ENCODE assay signal across 4 fruit fly cellular contexts in genomic region chrX:7285995-7286985, dm6.
TF ChIP-seq lines count a peak whose summit lies in the region.

Gene CG2059, plus strand, starts transcription at chrX:7286358.

TF ChIP-seq in whole organism, adult, 20 proteins besides CTCF, POLR2A, EP300 and RAD21 (continued from another document):
- TF ChIP-seq tj (GFP tag; optimal IDR thresholded peaks at IDR 0.05; lab: Kevin White, UChicago) = peak; percentile 4
- TF ChIP-seq Crg-1 (GFP tag; optimal IDR thresholded peaks at IDR 0.05; lab: Kevin White, UChicago) = no peak

TF ChIP-seq in whole organism, embryonic, 481 proteins besides CTCF, POLR2A, EP300 and RAD21 (continued from another document and continues in another):
- peak; percentile 39 for TF ChIP-seq CG12942 (GFP tag; optimal IDR thresholded peaks at IDR 0.05; lab: Kevin White, UChicago)
- TF ChIP-seq CG12391 (tag; optimal IDR thresholded peaks at IDR 0.05; lab: Kevin White, UChicago) = peak; percentile 52
- TF ChIP-seq CG8089 (GFP tag; optimal IDR thresholded peaks at IDR 0.05; lab: Kevin White, UChicago) = peak; percentile 24
- no peak for TF ChIP-seq gcm (GFP tag; optimal IDR thresholded peaks at IDR 0.05; lab: Kevin White, UChicago)
- TF ChIP-seq dan (GFP tag; IDR thresholded peaks at IDR 0.05; lab: Robert Waterston, UW) = no peak
- TF ChIP-seq CG15696 (tag; optimal IDR thresholded peaks at IDR 0.05; lab: Kevin White, UChicago) = peak; percentile 26
- no peak for TF ChIP-seq CG43689 (GFP tag; IDR thresholded peaks at IDR 0.05; lab: Robert Waterston, UW)
- no peak for TF ChIP-seq gcm2 (GFP tag; optimal IDR thresholded peaks at IDR 0.05; lab: Kevin White, UChicago)
- TF ChIP-seq lmd (GFP tag; IDR thresholded peaks at IDR 0.05; lab: Robert Waterston, UW) = peak; percentile 48; the same call in 1 of the 2 replicates
- TF ChIP-seq fd3F (GFP tag; optimal IDR thresholded peaks at IDR 0.05; lab: Kevin White, UChicago) = no peak
- TF ChIP-seq chif (GFP tag; optimal IDR thresholded peaks at IDR 0.05; lab: Kevin White, UChicago) = peak in 1 of 2 experiments; percentile 21
- TF ChIP-seq ato (GFP tag; IDR thresholded peaks at IDR 0.05; lab: Robert Waterston, UW; ENCODE audit: partially characterized antibody) = no peak
- no peak for TF ChIP-seq CG3726 (GFP tag; IDR thresholded peaks at IDR 0.05; lab: Robert Waterston, UW)
- peak; percentile 18 for TF ChIP-seq Fer3 (tag; optimal IDR thresholded peaks at IDR 0.05; lab: Kevin White, UChicago)
- TF ChIP-seq dysf (GFP tag; IDR thresholded peaks at IDR 0.05; lab: Robert Waterston, UW) = peak; percentile 52; the same call in 2 of the 3 replicates
- TF ChIP-seq BEAF-32 (GFP tag; optimal IDR thresholded peaks at IDR 0.05; lab: Kevin White, UChicago) = peak; percentile 67
- peak; percentile 51 for TF ChIP-seq MTF-1 (GFP tag; optimal IDR thresholded peaks at IDR 0.05; lab: Kevin White, UChicago; ENCODE audit: borderline replicate concordance)
- TF ChIP-seq rib (GFP tag; IDR thresholded peaks at IDR 0.05; lab: Robert Waterston, UW) = peak; percentile 28; the same call in 1 of the 2 replicates
- no peak for TF ChIP-seq Nf-YA (GFP tag; IDR thresholded peaks at IDR 0.05; lab: Robert Waterston, UW)
- TF ChIP-seq CG31365 (tag; optimal IDR thresholded peaks at IDR 0.05; lab: Kevin White, UChicago) = no peak
- no peak for TF ChIP-seq hb (GFP tag; IDR thresholded peaks at IDR 0.05; lab: Robert Waterston, UW; ENCODE audit: partially characterized antibody)
- TF ChIP-seq gce (GFP tag; IDR thresholded peaks at IDR 0.05; lab: Robert Waterston, UW) = peak; percentile 50; the same call in 1 of the 3 replicates
- TF ChIP-seq ash1 (GFP tag; optimal IDR thresholded peaks at IDR 0.05; lab: Kevin White, UChicago) = peak; percentile 23
- peak; percentile 63 for TF ChIP-seq p53 (GFP tag; optimal IDR thresholded peaks at IDR 0.05; lab: Kevin White, UChicago)
- no peak for TF ChIP-seq CG8478 (optimal IDR thresholded peaks at IDR 0.05; lab: Kevin White, UChicago)
- 0 out of 2 replicates have a peak, but pooled peaks have one; percentile 12 for TF ChIP-seq sna (GFP tag; IDR thresholded peaks at IDR 0.05; lab: Robert Waterston, UW; ENCODE audit: partially characterized antibody)
- TF ChIP-seq C15 (GFP tag; IDR thresholded peaks at IDR 0.05; lab: Robert Waterston, UW) = no peak
- no peak for TF ChIP-seq fru (optimal IDR thresholded peaks at IDR 0.05; lab: Kevin White, UChicago)
- peak; percentile 31 for TF ChIP-seq Usf (GFP tag; optimal IDR thresholded peaks at IDR 0.05; lab: Kevin White, UChicago)
- TF ChIP-seq wor (GFP tag; IDR thresholded peaks at IDR 0.05; lab: Robert Waterston, UW) = no peak
- peak; percentile 52 for TF ChIP-seq pnt (GFP tag; optimal IDR thresholded peaks at IDR 0.05; lab: Kevin White, UChicago)
- TF ChIP-seq jumu (GFP tag; optimal IDR thresholded peaks at IDR 0.05; lab: Kevin White, UChicago) = peak; percentile 69
- TF ChIP-seq chm (GFP tag; IDR thresholded peaks at IDR 0.05; lab: Robert Waterston, UW) = 0 out of 2 replicates have a peak, but pooled peaks have one; percentile 35
- TF ChIP-seq MBD-R2 (GFP tag; IDR thresholded peaks at IDR 0.05; lab: Robert Waterston, UW) = peak; percentile 77
- no peak for TF ChIP-seq CG6854 (GFP tag; optimal IDR thresholded peaks at IDR 0.05; lab: Kevin White, UChicago)
- TF ChIP-seq CG3163 (GFP tag; optimal IDR thresholded peaks at IDR 0.05; lab: Kevin White, UChicago) = peak; percentile 66
- TF ChIP-seq yki (optimal IDR thresholded peaks at IDR 0.05; lab: Kevin White, UChicago) = no peak
- TF ChIP-seq pan (optimal IDR thresholded peaks at IDR 0.05; lab: Kevin White, UChicago) = no peak
- peak in 1 of 2 experiments; percentile 42 for TF ChIP-seq pan (GFP tag; optimal IDR thresholded peaks at IDR 0.05 in 1 of 2, IDR thresholded peaks at IDR 0.05 in 1 of 2)
- TF ChIP-seq CoRest (tag; optimal IDR thresholded peaks at IDR 0.05; lab: Kevin White, UChicago) = peak; percentile 49
- TF ChIP-seq CG7357 (GFP tag; IDR thresholded peaks at IDR 0.05; lab: Robert Waterston, UW) = no peak
- TF ChIP-seq CG10462 (GFP tag; optimal IDR thresholded peaks at IDR 0.05; lab: Kevin White, UChicago) = no peak

TF ChIP-seq in whole organism, prepupa, 60 proteins besides CTCF, POLR2A, EP300 and RAD21 (continued from another document):
- TF ChIP-seq CG6276 (GFP tag; optimal IDR thresholded peaks at IDR 0.05; lab: Kevin White, UChicago) (peak; percentile 53), cyc (GFP tag; optimal IDR thresholded peaks at IDR 0.05; lab: Kevin White, UChicago) (peak; percentile 42), Sox102F (GFP tag; optimal IDR thresholded peaks at IDR 0.05; lab: Kevin White, UChicago) (peak; percentile 27), CG6854 (GFP tag; optimal IDR thresholded peaks at IDR 0.05; lab: Kevin White, UChicago) (peak; percentile 56), CG6163 (GFP tag; IDR thresholded peaks at IDR 0.05; lab: Robert Waterston, UW) (peak; percentile 36; the same call in 1 of the 3 replicates), vri (GFP tag; optimal IDR thresholded peaks at IDR 0.05; lab: Kevin White, UChicago) (peak; percentile 99), Ets21C (GFP tag; optimal IDR thresholded peaks at IDR 0.05; lab: Kevin White, UChicago) (peak; percentile 6), CG11902 (GFP tag; optimal IDR thresholded peaks at IDR 0.05; lab: Kevin White, UChicago) (peak; percentile 6), topi (GFP tag; optimal IDR thresholded peaks at IDR 0.05; lab: Kevin White, UChicago) (peak; percentile 22), Hr4 (GFP tag; optimal IDR thresholded peaks at IDR 0.05; lab: Kevin White, UChicago) (peak; percentile 37), CG3919 (GFP tag; optimal IDR thresholded peaks at IDR 0.05; lab: Kevin White, UChicago) (no peak), CG11294 (GFP tag; IDR thresholded peaks at IDR 0.05; lab: Robert Waterston, UW) (no peak; the same call in 1 of the 2 replicates), CG8119 (GFP tag; IDR thresholded peaks at IDR 0.05; lab: Robert Waterston, UW) (peak; percentile 29; the same call in 1 of the 3 replicates), Sox14 (GFP tag; optimal IDR thresholded peaks at IDR 0.05; lab: Kevin White, UChicago) (no peak), svp (GFP tag; lab: Kevin White, UChicago) (peak; percentile 83), CG3032 (tag; optimal IDR thresholded peaks at IDR 0.05; lab: Kevin White, UChicago) (peak; percentile 11), Eip93F (GFP tag; optimal IDR thresholded peaks at IDR 0.05; lab: Kevin White, UChicago) (peak; percentile 29), lz (GFP tag; optimal IDR thresholded peaks at IDR 0.05; lab: Kevin White, UChicago) (peak; percentile 54), CG10631 (GFP tag; optimal IDR thresholded peaks at IDR 0.05; lab: Kevin White, UChicago) (peak; percentile 28), Ets96B (tag; optimal IDR thresholded peaks at IDR 0.05; lab: Kevin White, UChicago) (no peak), Hr39 (GFP tag; optimal IDR thresholded peaks at IDR 0.05; lab: Kevin White, UChicago) (peak; percentile 45)

TF ChIP-seq in whole organism, wandering third instar larva, 38 proteins besides CTCF, POLR2A, EP300 and RAD21 (continued from another document):
- peak; percentile 43 for TF ChIP-seq Hnf4 (GFP tag; optimal IDR thresholded peaks at IDR 0.05; lab: Kevin White, UChicago)
